Fruit fly (Drosophila melanogaster): ENCODE measurements around the gene CG12259.

Gene CG12259

dm6 chr3R:27948421-27948906, 27.6 kb upstream of the CG12259 start, which contains the start of gene Gp93 (continued):
- peak; percentile 37 for TF ChIP-seq Sin3A (optimal IDR thresholded peaks at IDR 0.05)
- TF ChIP-seq chn (GFP tag; optimal IDR thresholded peaks at IDR 0.05): peak; percentile 2
- TF ChIP-seq CG30431 (GFP tag; optimal IDR thresholded peaks at IDR 0.05): peak; percentile 29
- peak; percentile 67 for TF ChIP-seq nom (GFP tag; optimal IDR thresholded peaks at IDR 0.05)
- peak; percentile 31 for TF ChIP-seq twi (tag; optimal IDR thresholded peaks at IDR 0.05)
- TF ChIP-seq CG11696 (GFP tag; IDR thresholded peaks at IDR 0.05): peak; percentile 100
- 0 out of 3 replicates have a peak, but pooled peaks have one; percentile 18 for TF ChIP-seq CG14050 (GFP tag; IDR thresholded peaks at IDR 0.05)
- no peak for TF ChIP-seq Lim3 (GFP tag; IDR thresholded peaks at IDR 0.05)
- TF ChIP-seq NC2β (GFP tag; optimal IDR thresholded peaks at IDR 0.05): peak; percentile 41
- peak; percentile 48 for TF ChIP-seq MBD-R2 (GFP tag; IDR thresholded peaks at IDR 0.05)
- TF ChIP-seq CG4404 (GFP tag; IDR thresholded peaks at IDR 0.05): peak; percentile 47
- TF ChIP-seq dpn (GFP tag; optimal IDR thresholded peaks at IDR 0.05): peak; percentile 25 to 64
- TF ChIP-seq CG10209 (GFP tag; optimal IDR thresholded peaks at IDR 0.05): no peak
- peak; percentile 20 for TF ChIP-seq dm (GFP tag; optimal IDR thresholded peaks at IDR 0.05)
- peak; percentile 37 for TF ChIP-seq HHEX (GFP tag; optimal IDR thresholded peaks at IDR 0.05)
- TF ChIP-seq sens (GFP tag): no peak
- peak; percentile 70 for TF ChIP-seq CG8924 (tag; optimal IDR thresholded peaks at IDR 0.05)
- TF ChIP-seq org-1 (GFP tag; optimal IDR thresholded peaks at IDR 0.05): peak; percentile 2
- TF ChIP-seq tap (tag; optimal IDR thresholded peaks at IDR 0.05): peak; percentile 50
- TF ChIP-seq CG33213 (GFP tag; optimal IDR thresholded peaks at IDR 0.05): no peak
- no peak for TF ChIP-seq CG3995 (GFP tag; optimal IDR thresholded peaks at IDR 0.05)
- TF ChIP-seq lola (GFP tag; optimal IDR thresholded peaks at IDR 0.05): peak in 1 of 3 experiments; percentile 62
- TF ChIP-seq fd96Cb (tag; optimal IDR thresholded peaks at IDR 0.05): peak; percentile 45
- TF ChIP-seq ato (GFP tag; IDR thresholded peaks at IDR 0.05; ENCODE audit: partially characterized antibody): peak; percentile 50; the same call in 1 of the 2 replicates
- TF ChIP-seq Med (GFP tag): peak; percentile 89
- TF ChIP-seq Bgb (GFP tag; IDR thresholded peaks at IDR 0.05; ENCODE audit: partially characterized antibody): 0 out of 2 replicates have a peak, but pooled peaks have one; percentile 20
- no peak for TF ChIP-seq nau (GFP tag; optimal IDR thresholded peaks at IDR 0.05)
- no peak for TF ChIP-seq CG12071 (GFP tag; optimal IDR thresholded peaks at IDR 0.05)
- TF ChIP-seq CG32772 (GFP tag; IDR thresholded peaks at IDR 0.05): peak; percentile 74
- TF ChIP-seq CG7963 (GFP tag; IDR thresholded peaks at IDR 0.05; ENCODE audit: partially characterized antibody): no peak
- peak; percentile 5 for TF ChIP-seq CrebB (tag; optimal IDR thresholded peaks at IDR 0.05)
- peak; percentile 16 for TF ChIP-seq Nf-YB (GFP tag; optimal IDR thresholded peaks at IDR 0.05)
- TF ChIP-seq CG13287 (GFP tag; IDR thresholded peaks at IDR 0.05; ENCODE audit: partially characterized antibody): peak; percentile 47; the same call in 1 of the 2 replicates
- TF ChIP-seq CG10462 (GFP tag; optimal IDR thresholded peaks at IDR 0.05): peak; percentile 53
- TF ChIP-seq CG7987 (GFP tag; optimal IDR thresholded peaks at IDR 0.05): peak; percentile 37
- peak; percentile 60; the same call in 1 of the 4 replicates for TF ChIP-seq chinmo (GFP tag; IDR thresholded peaks at IDR 0.05; ENCODE audit: partially characterized antibody)
- peak; percentile 41 for TF ChIP-seq ems (GFP tag; optimal IDR thresholded peaks at IDR 0.05)
- TF ChIP-seq CG13123 (GFP tag; optimal IDR thresholded peaks at IDR 0.05): peak; percentile 11
- TF ChIP-seq B-H2 (GFP tag; optimal IDR thresholded peaks at IDR 0.05): peak; percentile 22
- TF ChIP-seq Hr78 (GFP tag; optimal IDR thresholded peaks at IDR 0.05): no peak
- peak; percentile 68 for TF ChIP-seq ara (GFP tag; IDR thresholded peaks at IDR 0.05)
- TF ChIP-seq CG3847 (GFP tag; IDR thresholded peaks at IDR 0.05): peak; percentile 49
- no peak for TF ChIP-seq tup (GFP tag; optimal IDR thresholded peaks at IDR 0.05)
- peak; percentile 62; the same call in 1 of the 2 replicates for TF ChIP-seq Atf6 (GFP tag; IDR thresholded peaks at IDR 0.05)
- peak; percentile 54 for TF ChIP-seq CG2116 (GFP tag; optimal IDR thresholded peaks at IDR 0.05)
- peak; percentile 73 for TF ChIP-seq vvl (GFP tag; IDR thresholded peaks at IDR 0.05)
- TF ChIP-seq CG12104 (GFP tag; optimal IDR thresholded peaks at IDR 0.05): no peak
- TF ChIP-seq HmgD (GFP tag; optimal IDR thresholded peaks at IDR 0.05): peak; percentile 4
- TF ChIP-seq CG7839 (tag; optimal IDR thresholded peaks at IDR 0.05): peak; percentile 76
- peak; percentile 80 for TF ChIP-seq Rfx (GFP tag; IDR thresholded peaks at IDR 0.05)

All from whole organism, embryonic.